Worm (Caenorhabditis elegans) whole organism, early embryonic: ENCODE data around the gene arl-5.

Experiments
- B0310.2 ChIP-seq: sonication (generic microtip); optimal IDR thresholded peaks from 2 replicates; lab custom pipeline; 2016; ENCODE audit warnings: mild to moderate bottlenecking, missing genetic modification characterization, missing compliant biosample characterization
- hmg-4 ChIP-seq: fragments of 200-800 bp; sonication (Bioruptor generic); optimal IDR thresholded peaks from 2 replicates; lab custom pipeline; 2018; ENCODE audit warnings: mild to moderate bottlenecking, missing genetic modification characterization, missing compliant biosample characterization
- sea-1 ChIP-seq: fragments of 200-800 bp; sonication (Bioruptor generic); conservative IDR thresholded peaks from 2 replicates; pipeline ENCODE4 v1.3.6; 2022; ENCODE audit warnings: missing genetic modification characterization, missing compliant biosample characterization

DNA sequence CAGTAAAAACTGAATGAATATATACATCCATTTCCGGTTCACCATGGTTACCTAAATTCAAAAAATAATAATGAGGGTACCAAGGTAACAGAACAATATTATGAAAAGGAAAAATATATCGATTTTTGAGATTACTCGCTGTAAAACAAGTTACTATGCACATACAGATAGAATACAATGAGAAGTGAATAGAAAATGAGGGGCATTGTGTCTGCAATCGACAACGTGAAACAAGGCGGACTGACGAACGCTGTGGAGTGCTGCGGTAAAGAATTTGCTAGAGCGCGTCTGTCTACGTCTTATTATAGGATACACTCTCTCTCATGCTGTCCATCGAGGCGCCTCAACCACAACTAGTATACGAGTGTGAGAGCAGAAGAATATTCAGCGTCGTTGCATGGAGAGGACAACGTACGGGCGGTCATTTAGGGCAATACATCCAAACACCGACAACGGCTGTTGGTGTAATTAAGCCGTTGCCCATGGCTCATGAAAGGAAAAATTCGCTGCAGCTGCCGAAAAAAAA is 5.9 kb upstream of the arl-5 start, which contains the start of gene cnx-1:
- TF ChIP-seq sea-1 (GFP tag; lab: Robert Waterston, UW) (no peak), hmg-4 (GFP tag; lab: Kevin White, UChicago) (peak; percentile 73), B0310.2 (tag; lab: Kevin White, UChicago) (no peak)
